Fruit fly (Drosophila melanogaster) whole organism, adult: Measurements from ENCODE around the gene CG11951.

ENCODE experiments used
- CG11617 ChIP-seq: fragments of 200-800 bp; sonication (Bioruptor generic); optimal IDR thresholded peaks from 2 replicates; lab custom pipeline; 2017; ENCODE audit warnings: mild to moderate bottlenecking, missing biosample characterization, missing genetic modification reagents, missing genetic modification characterization
- CG12768 ChIP-seq: fragments of 200-800 bp; sonication (Bioruptor generic); optimal IDR thresholded peaks from 2 replicates; lab custom pipeline; 2017; ENCODE audit warnings: missing biosample characterization, missing genetic modification characterization, mild to moderate bottlenecking, moderate library complexity, missing genetic modification reagents
- CG14711 ChIP-seq: fragments of 200-800 bp; sonication (Bioruptor generic); optimal IDR thresholded peaks from 2 replicates; lab custom pipeline; 2018; ENCODE audit warnings: missing biosample characterization, mild to moderate bottlenecking, missing genetic modification characterization, moderate library complexity
- CG1620 ChIP-seq: fragments of 200-800 bp; sonication (Bioruptor generic); optimal IDR thresholded peaks from 2 replicates; lab custom pipeline; 2016; ENCODE audit warnings: missing biosample characterization, missing genetic modification characterization
- CG33017 ChIP-seq: fragments of 200-800 bp; sonication (Bioruptor generic); optimal IDR thresholded peaks from 2 replicates; lab custom pipeline; 2018; ENCODE audit warnings: missing biosample characterization, mild to moderate bottlenecking, missing genetic modification characterization, moderate library complexity
- CG5204 ChIP-seq: fragments of 200-800 bp; sonication (Bioruptor generic); optimal IDR thresholded peaks from 2 replicates; lab custom pipeline; 2016; ENCODE audit warnings: missing biosample characterization, missing genetic modification characterization
- CG7045 ChIP-seq: fragments of 200-800 bp; sonication (Bioruptor generic); optimal IDR thresholded peaks from 2 replicates; lab custom pipeline; 2017; ENCODE audit warnings: missing biosample characterization, mild to moderate bottlenecking, missing genetic modification characterization
- CG7101 ChIP-seq: fragments of 200-800 bp; sonication (Bioruptor generic); optimal IDR thresholded peaks from 2 replicates; lab custom pipeline; 2018; ENCODE audit warnings: missing biosample characterization, mild to moderate bottlenecking, missing genetic modification characterization, moderate library complexity
- Clk ChIP-seq: fragments of 200-800 bp; sonication (Bioruptor generic); optimal IDR thresholded peaks from 2 replicates; lab custom pipeline; 2017; ENCODE audit warnings: missing biosample characterization, missing genetic modification characterization
- Crg-1 ChIP-seq: fragments of 200-800 bp; sonication (Bioruptor generic); optimal IDR thresholded peaks from 2 replicates; lab custom pipeline; 2016; ENCODE audit warnings: missing biosample characterization, missing genetic modification characterization
- Hr96 ChIP-seq: fragments of 200-800 bp; sonication (Bioruptor generic); optimal IDR thresholded peaks from 2 replicates; lab custom pipeline; 2016; ENCODE audit warnings: missing biosample characterization, missing genetic modification characterization
- Mnt ChIP-seq: fragments of 200-800 bp; sonication (Bioruptor generic); optimal IDR thresholded peaks from 2 replicates; lab custom pipeline; 2016; ENCODE audit warnings: missing biosample characterization, mild to moderate bottlenecking, missing genetic modification characterization
- bab1 ChIP-seq: fragments of 200-800 bp; sonication (Bioruptor generic); optimal IDR thresholded peaks from 3 replicates; lab custom pipeline; 2019; ENCODE audit warnings: missing biosample characterization, mild to moderate bottlenecking, missing genetic modification characterization, moderate library complexity
- cic ChIP-seq: fragments of 200-800 bp; sonication (Bioruptor generic); optimal IDR thresholded peaks from 2 replicates; lab custom pipeline; 2017; ENCODE audit warnings: missing biosample characterization, mild to moderate bottlenecking, missing genetic modification characterization, moderate library complexity
- cnc ChIP-seq, 2 experiments: fragments of >200 bp; optimal IDR thresholded peaks; 2 replicates each; lab custom pipeline; 2017
- kay ChIP-seq: fragments of 200-800 bp; sonication (Bioruptor generic); peaks from one replicate; lab custom pipeline; 2016; ENCODE audit warnings: missing biosample characterization, missing genetic modification characterization, borderline replicate concordance
- ovo ChIP-seq: fragments of 200-800 bp; sonication (Bioruptor generic); optimal IDR thresholded peaks from 2 replicates; lab custom pipeline; 2016; ENCODE audit warnings: missing biosample characterization, missing genetic modification characterization
- pad ChIP-seq: fragments of 200-800 bp; sonication (Bioruptor generic); optimal IDR thresholded peaks from 3 replicates; lab custom pipeline; 2017; ENCODE audit warnings: missing biosample characterization, missing genetic modification characterization, mild to moderate bottlenecking, moderate library complexity, missing genetic modification reagents
- tj ChIP-seq: fragments of 200-800 bp; sonication (Bioruptor generic); optimal IDR thresholded peaks from 3 replicates; lab custom pipeline; 2017; ENCODE audit warnings: missing biosample characterization, mild to moderate bottlenecking, missing genetic modification characterization, moderate library complexity
- toe ChIP-seq: fragments of 200-800 bp; sonication (Bioruptor generic); optimal IDR thresholded peaks from 2 replicates; lab custom pipeline; 2016; ENCODE audit warnings: missing biosample characterization, missing genetic modification characterization

The CG11951 gene

dm6 chr3R:29199807-29200693 lies 38.5 kb downstream of the CG11951 start, which contains the start of gene CG11899:
CG11899 (plus strand) TSS chr3R:29200454.
- peak; percentile 59 for TF ChIP-seq CG33017 (tag; lab: Kevin White, UChicago)
- TF ChIP-seq Crg-1 (GFP tag; lab: Kevin White, UChicago): peak; percentile 58
- TF ChIP-seq Clk (GFP tag; lab: Kevin White, UChicago): peak; percentile 75
- TF ChIP-seq CG11617 (GFP tag; lab: Kevin White, UChicago): peak; percentile 25
- TF ChIP-seq CG14711 (tag; lab: Kevin White, UChicago): peak; percentile 74
- TF ChIP-seq CG5204: peak; percentile 43
- TF ChIP-seq pad (GFP tag; lab: Kevin White, UChicago): peak; percentile 77
- TF ChIP-seq cnc (optimal IDR thresholded peaks at IDR 0.05; lab: Kevin White, UChicago): no peak
- TF ChIP-seq toe (GFP tag; lab: Kevin White, UChicago): peak; percentile 84
- peak; percentile 89 for TF ChIP-seq Mnt (GFP tag; lab: Kevin White, UChicago)
- peak; percentile 95 for TF ChIP-seq cic (GFP tag; lab: Kevin White, UChicago)
- peak; percentile 78 for TF ChIP-seq CG7045 (GFP tag; lab: Kevin White, UChicago)
- TF ChIP-seq bab1 (GFP tag; lab: Kevin White, UChicago): peak; percentile 50
- peak; percentile 77 for TF ChIP-seq tj (GFP tag; lab: Kevin White, UChicago)
- TF ChIP-seq CG12768 (GFP tag; lab: Kevin White, UChicago): peak; percentile 92
- TF ChIP-seq Hr96 (GFP tag; lab: Kevin White, UChicago): peak; percentile 73
- peak; percentile 39 for TF ChIP-seq ovo (GFP tag; lab: Kevin White, UChicago)
- peak; percentile 55 for TF ChIP-seq CG1620 (GFP tag; lab: Kevin White, UChicago)
- peak; percentile 95 for TF ChIP-seq kay (GFP tag; lab: Kevin White, UChicago)
- peak; percentile 53 for TF ChIP-seq CG7101

DNA sequence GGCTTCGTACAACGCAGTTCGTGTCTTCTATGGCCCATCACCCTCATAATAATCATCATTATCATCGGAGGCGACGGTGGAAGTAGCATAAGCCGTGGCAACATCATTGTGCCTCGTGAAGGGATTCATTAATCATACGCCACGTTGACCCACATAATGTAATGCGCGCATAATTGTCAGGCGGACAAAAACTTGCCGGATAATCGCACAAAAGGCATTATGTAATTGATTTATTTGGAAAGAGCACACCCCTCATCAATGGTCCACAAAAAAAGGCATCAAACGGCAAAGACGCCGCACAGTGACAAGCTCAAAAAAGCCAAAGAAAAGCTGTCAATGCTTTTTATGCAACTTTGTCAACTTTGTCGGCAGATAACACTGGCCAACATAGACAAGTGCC lies 40.2 kb downstream of the CG11951 start:
- TF ChIP-seq bab1 (GFP tag; lab: Kevin White, UChicago) (no peak), CG7045 (GFP tag; lab: Kevin White, UChicago) (no peak), cic (GFP tag; lab: Kevin White, UChicago) (no peak), CG33017 (tag; lab: Kevin White, UChicago) (no peak), Mnt (GFP tag; lab: Kevin White, UChicago) (no peak), pad (GFP tag; lab: Kevin White, UChicago) (no peak), tj (GFP tag; lab: Kevin White, UChicago) (no peak), Clk (GFP tag; lab: Kevin White, UChicago) (no peak), Hr96 (GFP tag; lab: Kevin White, UChicago) (no peak), cnc (optimal IDR thresholded peaks at IDR 0.05; lab: Kevin White, UChicago) (no peak), CG11617 (GFP tag; lab: Kevin White, UChicago) (no peak), CG12768 (GFP tag; lab: Kevin White, UChicago) (no peak), CG5204 (no peak), ovo (GFP tag; lab: Kevin White, UChicago) (no peak), CG14711 (tag; lab: Kevin White, UChicago) (no peak), Crg-1 (GFP tag; lab: Kevin White, UChicago) (no peak), CG7101 (no peak), CG1620 (GFP tag; lab: Kevin White, UChicago) (no peak)

DNA sequence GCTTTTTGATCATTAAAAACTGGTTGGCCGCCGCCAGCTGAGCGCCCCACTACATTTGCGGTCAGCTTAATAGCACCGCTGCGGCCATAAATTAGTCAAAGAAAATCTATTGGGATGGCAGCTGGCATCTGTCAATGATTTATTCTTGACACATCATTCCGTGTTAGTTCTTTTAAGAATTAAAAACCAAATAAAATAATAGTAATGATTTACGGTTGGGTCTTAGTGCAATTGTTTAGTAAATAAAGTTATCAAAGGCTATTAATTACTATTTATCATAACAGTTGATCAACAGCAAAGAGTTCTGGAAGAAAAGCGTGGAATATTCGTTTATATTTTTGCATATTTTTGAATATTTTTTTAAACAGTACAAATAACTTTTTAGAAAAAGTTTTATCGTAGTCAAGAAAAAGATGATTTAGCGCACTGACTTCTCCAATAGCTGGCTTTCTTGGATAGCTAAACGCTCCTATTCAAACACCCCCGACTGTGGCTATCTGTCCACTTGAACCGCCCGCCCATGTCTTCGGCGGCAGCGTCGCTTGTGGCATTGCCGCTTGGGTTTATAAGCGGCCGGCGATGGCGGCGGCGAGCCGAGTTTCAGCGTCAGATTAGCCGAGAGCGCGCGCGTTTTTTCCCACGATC lies 41.4 kb downstream of the CG11951 start, which contains the start of gene CG14515:
Gene CG14515, plus strand, starts transcription at position 590 of the 645 bp plus-strand sequence.
- TF ChIP-seq CG7045 (GFP tag; lab: Kevin White, UChicago) (no peak), CG1620 (GFP tag; lab: Kevin White, UChicago) (no peak), kay (GFP tag; lab: Kevin White, UChicago) (no peak), ovo (GFP tag; lab: Kevin White, UChicago) (no peak), tj (GFP tag; lab: Kevin White, UChicago) (no peak)

DNA sequence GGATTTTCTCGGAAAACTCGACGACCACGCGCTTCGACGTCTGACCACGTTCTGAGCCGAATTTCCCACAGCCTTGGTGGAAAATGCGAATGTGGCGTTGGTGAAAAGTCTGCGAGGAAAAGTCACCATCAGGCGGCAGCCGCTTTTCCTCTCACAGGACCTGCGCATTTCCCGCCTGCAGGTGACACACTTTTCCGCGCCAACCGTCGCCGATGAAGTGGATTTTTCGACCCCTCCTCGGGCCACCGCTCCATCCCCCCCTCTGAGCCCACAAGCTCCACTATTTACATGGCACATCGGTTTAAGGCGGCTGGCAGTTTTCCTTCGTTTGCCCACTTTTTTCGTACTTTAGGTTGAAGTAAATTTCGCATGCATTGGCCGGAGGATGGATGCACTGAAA lies 43.6 kb downstream of the CG11951 start, which contains the start of gene jus:
Gene jus, minus strand, starts transcription at position 38 of the 400 bp plus-strand sequence.
- no peak for TF ChIP-seq Hr96 (GFP tag; lab: Kevin White, UChicago)
- TF ChIP-seq pad (GFP tag; lab: Kevin White, UChicago): peak; percentile 22

- TF ChIP-seq cic (GFP tag; lab: Kevin White, UChicago) (no peak), Crg-1 (GFP tag; lab: Kevin White, UChicago) (no peak), tj (GFP tag; lab: Kevin White, UChicago) (no peak), cnc (optimal IDR thresholded peaks at IDR 0.05; lab: Kevin White, UChicago) (no peak), CG14711 (tag; lab: Kevin White, UChicago) (no peak), CG5204 (no peak), CG11617 (GFP tag; lab: Kevin White, UChicago) (no peak), bab1 (GFP tag; lab: Kevin White, UChicago) (no peak), Hr96 (GFP tag; lab: Kevin White, UChicago) (no peak), Clk (GFP tag; lab: Kevin White, UChicago) (no peak), pad (GFP tag; lab: Kevin White, UChicago) (no peak), CG1620 (GFP tag; lab: Kevin White, UChicago) (no peak), kay (GFP tag; lab: Kevin White, UChicago) (no peak), Mnt (GFP tag; lab: Kevin White, UChicago) (no peak), toe (GFP tag; lab: Kevin White, UChicago) (no peak)
Observed at dm6 chr3R:29190984-29191383, 47.5 kb downstream of the CG11951 start.
